Fruit fly (Drosophila melanogaster) whole organism, embryonic: ENCODE results near the gene Muted.

Source experiments
- CG12219 ChIP-seq: fragments of 200-800 bp; sonication (Bioruptor generic); optimal IDR thresholded peaks from 3 replicates; lab custom pipeline; 2018; ENCODE audit warnings: missing biosample characterization, mild to moderate bottlenecking, missing genetic modification characterization
- CG1647 ChIP-seq: fragments of 200-800 bp; sonication (Bioruptor generic); optimal IDR thresholded peaks from 3 replicates; lab custom pipeline; 2016; ENCODE audit warnings: missing biosample characterization, missing genetic modification characterization
- Hmr ChIP-seq: fragments of 200-800 bp; sonication (Bioruptor generic); optimal IDR thresholded peaks from 3 replicates; lab custom pipeline; 2017; ENCODE audit warnings: mild to moderate bottlenecking, missing biosample characterization, missing genetic modification reagents, missing genetic modification characterization
- aop ChIP-seq: fragments of 200-800 bp; sonication (Bioruptor generic); IDR thresholded peaks from 2 replicates; pipeline ENCODE4 v1.3.6; 2022; ENCODE audit warnings: missing biosample characterization, missing genetic modification characterization
- cas ChIP-seq: fragments of 200-800 bp; sonication (Bioruptor generic); IDR thresholded peaks from 2 replicates; pipeline ENCODE4 v1.3.6; 2022; ENCODE audit warnings: missing biosample characterization, missing genetic modification characterization
- z ChIP-seq: fragments of 200-800 bp; sonication (Bioruptor generic); IDR thresholded peaks from 3 replicates; pipeline ENCODE4 v1.3.6; 2022; ENCODE audit warnings: missing biosample characterization, missing genetic modification characterization

DNA sequence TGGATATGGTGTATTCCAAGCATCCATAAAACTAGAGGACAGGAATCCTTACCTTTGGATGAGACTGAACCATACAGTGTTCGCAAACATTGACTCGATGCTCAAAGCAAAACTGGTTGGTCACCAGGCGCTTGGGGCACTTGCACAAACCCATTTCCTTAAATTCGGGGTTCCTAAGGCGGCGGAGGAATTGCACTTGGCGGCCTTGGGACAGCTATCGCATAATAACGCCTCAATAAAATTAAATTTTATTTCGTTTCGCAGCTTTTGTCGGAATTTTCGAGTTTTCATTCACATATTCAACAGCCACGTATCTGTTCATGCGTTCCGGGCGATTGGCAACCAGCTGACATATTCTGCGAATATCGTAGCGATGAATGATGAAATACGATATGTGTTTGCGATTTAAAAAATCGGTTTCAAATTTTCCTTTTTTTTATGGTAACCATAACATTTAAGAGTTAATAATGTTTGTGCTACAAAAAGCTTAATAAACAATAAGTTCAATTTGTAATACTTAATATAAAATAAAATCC is 3.3 kb downstream of the Muted start, which contains the start of gene CG5382:
- no peak for TF ChIP-seq cas (GFP tag; lab: Robert Waterston, UW)
- TF ChIP-seq Hmr: no peak
- no peak for TF ChIP-seq z
- no peak for TF ChIP-seq CG1647 (GFP tag; lab: Kevin White, UChicago)
- no peak for TF ChIP-seq aop (GFP tag; lab: Robert Waterston, UW)
- no peak for TF ChIP-seq CG12219 (GFP tag; lab: Kevin White, UChicago)
